Fruit fly (Drosophila melanogaster): ENCODE measurements around the gene Dpm1.

DNA sequence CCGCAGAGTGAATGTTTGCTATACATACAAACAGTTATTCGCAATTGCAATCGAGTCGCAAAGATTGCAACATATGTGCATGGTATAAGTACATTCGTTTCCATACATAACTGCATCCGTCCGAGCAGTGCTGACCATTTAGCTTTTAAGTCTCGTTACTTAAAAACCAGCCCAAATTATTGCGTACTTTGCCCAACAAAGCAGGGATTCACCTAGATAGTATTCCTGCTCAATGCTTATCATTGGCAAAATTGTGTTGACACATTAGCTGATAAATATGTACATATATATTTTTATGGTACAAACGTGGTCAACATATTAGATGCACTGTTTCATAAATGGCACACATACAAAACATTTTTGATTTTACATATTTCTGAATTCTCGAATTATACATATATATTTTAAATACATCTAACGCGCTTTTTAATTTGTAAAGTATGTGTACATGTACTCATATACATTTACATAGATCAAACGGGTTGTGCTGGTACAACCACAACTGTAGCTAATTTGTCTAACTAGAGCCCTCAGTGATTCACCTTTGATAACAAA lies 16.9 kb upstream of the Dpm1 start:
- TF ChIP-seq CTCF (optimal IDR thresholded peaks at IDR 0.05) = no peak
- no peak for TF ChIP-seq CG8478 (optimal IDR thresholded peaks at IDR 0.05)
